Worm (Caenorhabditis elegans): ENCODE results near the gene mboa-2.

mboa-2 gene

DNA sequence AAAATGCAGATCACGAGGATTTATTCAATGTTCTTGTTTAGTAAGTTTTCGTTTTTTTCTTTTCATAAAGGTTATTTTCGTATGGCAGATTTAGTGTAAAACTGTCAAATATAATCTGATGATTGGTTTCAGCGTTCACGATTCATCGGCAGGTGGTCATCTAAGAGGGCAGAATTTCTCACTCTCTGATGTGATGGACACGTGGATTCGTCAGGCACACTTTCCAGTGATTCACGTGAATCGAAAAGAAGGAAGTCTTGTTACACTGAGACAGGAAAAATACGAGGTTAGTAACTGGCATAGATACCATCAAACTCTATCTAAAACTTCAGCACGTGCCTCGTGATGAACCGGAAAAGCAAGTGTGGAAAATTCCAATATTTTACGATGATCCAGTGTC is 27.6 kb downstream of the mboa-2 start:
- no peak for TF ChIP-seq unc-62 (GFP tag; optimal IDR thresholded peaks at IDR 0.05)

DNA sequence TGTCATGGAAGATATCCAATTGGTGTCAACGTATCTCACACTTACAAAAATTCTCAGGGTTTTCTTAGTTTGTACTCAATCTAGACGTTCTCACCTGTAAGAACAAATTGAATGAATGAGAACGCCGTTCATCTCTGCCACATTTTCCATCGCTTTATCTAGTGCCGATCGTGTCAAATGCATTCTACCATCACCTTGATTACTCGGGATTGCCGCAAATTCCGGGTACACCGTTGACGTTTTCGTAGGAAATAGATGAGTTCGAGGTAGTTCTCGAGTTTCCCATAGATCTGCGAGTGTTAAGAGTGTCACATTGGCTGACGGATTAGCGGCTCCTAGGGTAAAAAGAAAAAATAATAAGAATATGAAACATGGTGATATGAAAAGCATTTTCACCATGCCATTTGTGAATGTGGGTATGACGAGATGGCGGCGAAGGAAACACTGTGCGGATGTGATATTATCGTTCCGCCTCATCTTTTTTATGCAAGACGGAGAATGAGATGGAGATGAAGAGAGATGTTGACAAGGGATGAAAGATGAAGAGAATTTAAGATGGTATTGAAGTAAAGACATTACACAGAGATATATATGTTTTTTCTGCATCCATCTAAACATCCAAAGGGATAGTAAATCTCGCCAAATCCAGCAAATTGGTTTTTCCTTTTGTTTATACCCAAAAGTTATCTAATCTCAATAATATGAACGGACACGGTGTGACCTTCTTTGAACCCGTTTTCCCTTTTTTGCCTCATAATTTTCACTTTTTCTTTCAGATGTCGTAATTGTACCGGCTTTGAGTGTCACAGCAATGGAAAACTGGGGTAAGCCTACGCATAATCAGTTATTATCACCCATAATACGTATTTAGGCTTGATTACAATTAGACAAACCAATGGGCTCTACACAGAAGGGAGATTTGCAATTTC is 28.9 kb downstream of the mboa-2 start, which contains the start of gene lact-8:
Gene lact-8 (minus strand): TSS at position 445 of the 929 bp plus-strand sequence.
- no peak for TF ChIP-seq unc-62 (GFP tag; optimal IDR thresholded peaks at IDR 0.05)

DNA sequence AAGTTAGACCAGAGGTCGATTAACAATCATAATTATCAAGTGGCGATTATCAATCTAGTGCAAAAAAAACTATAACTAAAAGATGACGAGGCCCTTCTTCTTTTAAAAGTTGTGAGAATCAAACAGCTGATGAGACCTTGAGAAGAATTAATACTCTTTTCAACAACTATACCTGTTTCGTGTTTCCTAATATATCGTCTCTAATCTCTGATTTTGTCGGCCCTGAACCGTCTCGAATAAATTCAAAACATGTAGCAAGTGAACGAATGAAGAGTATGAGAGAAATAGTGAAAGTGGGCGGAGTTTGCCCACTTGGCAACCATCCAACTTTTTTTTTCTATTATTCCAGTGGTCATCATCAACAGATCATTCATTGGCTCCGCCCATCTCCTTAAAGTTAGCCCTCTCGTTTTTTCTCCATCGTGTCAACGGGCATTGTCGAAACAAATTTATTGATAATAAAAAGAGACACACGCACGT is 34.7 kb downstream of the mboa-2 start, which contains the start of gene Y42A5A.1:
Gene Y42A5A.1 (plus strand): TSS at position 430 of the 480 bp plus-strand sequence.
- TF ChIP-seq unc-62 (GFP tag; optimal IDR thresholded peaks at IDR 0.05): no peak

DNA sequence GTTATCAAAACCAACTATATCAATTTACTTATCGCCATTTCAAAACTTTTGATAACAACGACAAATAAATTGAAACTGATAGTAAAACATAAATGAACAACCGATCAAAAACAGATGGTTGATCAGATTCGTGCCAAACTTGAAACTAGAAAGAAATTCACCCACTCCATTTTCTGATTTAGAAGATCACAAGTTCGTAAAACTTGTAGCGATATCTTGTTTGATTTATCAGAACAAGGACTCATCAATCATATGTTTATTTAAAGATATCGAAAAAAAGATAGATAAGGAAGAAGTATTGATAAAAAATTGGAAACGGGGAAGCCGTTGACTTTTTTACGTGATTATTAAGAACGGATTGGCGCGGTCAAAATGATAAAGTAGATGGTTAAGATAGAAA is 35.2 kb downstream of the mboa-2 start:
- no peak for TF ChIP-seq unc-62 (GFP tag; optimal IDR thresholded peaks at IDR 0.05)

DNA sequence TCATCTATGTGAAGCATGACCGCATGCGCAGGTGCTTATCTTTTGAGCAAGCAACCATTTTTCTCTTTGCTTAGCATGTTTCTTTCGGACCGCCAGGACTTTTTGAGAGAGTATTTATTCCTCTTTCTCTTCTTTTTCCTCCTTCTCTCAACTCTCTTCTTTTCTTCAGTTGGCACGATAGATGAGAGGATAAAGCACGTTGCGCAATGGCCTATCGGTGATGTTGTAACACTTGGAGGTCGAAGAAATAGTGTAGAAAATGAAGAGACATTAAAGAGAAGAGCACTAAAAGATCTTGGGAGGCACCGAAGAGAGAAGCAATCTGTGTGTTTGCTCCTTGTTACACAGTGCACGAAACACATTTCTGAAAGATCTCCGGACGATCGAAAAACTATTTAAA is 38.6 kb downstream of the mboa-2 start:
- no peak for TF ChIP-seq unc-62 (GFP tag; optimal IDR thresholded peaks at IDR 0.05)

DNA sequence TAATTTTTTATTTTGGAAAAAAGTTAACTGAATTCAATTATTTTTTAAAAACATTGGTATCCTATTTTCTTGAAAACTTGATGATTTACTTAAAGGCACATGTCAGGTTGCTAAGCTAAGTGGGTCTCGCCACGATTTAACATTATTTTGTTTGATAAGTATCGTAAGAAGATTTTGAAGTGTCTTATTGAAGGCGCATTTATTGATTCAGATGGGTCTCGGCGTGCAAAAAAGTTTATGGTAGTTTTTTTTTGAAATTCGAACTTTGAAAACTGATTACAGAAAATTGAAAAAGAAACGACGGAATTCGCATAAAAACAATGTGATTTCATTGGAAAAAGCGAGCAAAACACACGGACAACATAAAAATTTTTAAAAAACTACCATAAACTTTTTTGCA is 39.3 kb downstream of the mboa-2 start:
- no peak for TF ChIP-seq unc-62 (GFP tag; optimal IDR thresholded peaks at IDR 0.05)

DNA sequence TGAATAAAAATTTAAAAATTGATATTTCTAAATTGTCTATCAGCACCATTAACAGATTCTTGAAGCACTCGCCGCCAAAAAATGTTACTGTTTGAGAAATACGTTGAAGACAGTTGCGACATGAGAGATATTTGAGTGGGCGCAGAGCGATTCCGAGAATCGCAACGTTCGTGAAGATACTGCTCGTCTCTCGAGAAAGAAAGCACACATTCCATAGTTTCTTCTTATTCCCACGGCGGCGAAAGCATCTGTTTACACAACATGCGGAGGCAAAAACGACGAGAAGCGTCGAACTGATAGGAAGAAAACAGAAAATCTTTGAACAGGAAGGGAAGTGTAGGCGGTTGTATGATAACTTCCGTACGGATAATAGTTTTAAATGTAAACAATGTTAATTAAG is 39.8 kb downstream of the mboa-2 start:
- no peak for TF ChIP-seq unc-62 (GFP tag; optimal IDR thresholded peaks at IDR 0.05)

DNA sequence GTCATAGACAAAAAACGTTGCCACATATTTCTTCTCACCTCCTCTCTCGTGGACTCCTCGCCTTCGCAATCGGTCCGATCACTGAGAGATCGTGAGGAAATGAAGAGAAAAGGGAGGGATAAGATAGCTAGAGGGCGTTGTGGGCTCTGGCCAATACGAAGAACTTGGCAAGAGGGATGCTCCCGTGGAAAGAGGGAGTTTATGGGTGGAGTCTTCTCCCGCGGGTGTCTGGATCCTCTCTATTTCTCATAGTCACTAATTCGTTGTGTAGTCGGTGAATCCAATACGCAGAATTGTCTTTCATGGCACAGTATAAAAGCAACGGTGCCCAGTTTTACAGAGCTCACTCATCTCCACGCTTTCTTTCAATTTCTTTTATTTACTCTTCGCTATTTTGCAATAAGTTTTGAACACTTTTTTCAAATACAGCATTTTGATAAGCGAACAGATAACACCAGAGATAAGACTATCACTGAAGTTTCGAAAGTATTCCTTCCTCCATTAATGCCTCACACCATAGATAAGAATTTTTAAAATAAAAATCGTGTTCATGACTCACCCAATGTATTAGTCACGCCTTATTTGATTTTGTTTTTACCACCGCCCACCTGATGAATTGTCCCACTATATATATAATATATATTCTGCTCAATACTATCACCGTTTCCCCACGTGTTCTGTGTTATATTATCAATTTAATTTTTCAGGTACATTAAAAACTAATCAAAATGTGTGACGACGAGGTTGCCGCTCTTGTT is 41.8 kb downstream of the mboa-2 start, which contains the start of gene act-1:
Gene act-1 (plus strand): TSS at position 708 of the 758 bp plus-strand sequence.
- no peak for TF ChIP-seq unc-62 (GFP tag; optimal IDR thresholded peaks at IDR 0.05)

DNA sequence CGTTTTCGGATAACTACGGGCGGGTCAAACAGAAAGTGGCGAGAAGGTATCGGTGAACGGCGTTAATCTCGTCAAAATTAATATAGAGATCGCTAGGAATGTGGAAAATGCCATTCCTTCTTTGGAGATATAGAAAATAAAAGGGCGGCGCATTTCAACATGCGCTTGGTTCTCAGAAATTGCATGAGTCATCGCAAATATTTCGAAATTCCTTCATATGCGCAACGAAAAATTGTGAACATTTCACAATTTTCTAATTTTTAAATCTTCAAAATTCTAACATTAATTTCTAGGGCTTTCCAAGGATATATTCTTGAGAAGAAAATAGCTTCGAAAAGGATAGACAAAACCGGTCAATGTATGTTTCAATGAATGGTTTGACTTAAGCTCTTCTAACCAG is 43.4 kb downstream of the mboa-2 start:
- TF ChIP-seq unc-62 (GFP tag; optimal IDR thresholded peaks at IDR 0.05): no peak

DNA sequence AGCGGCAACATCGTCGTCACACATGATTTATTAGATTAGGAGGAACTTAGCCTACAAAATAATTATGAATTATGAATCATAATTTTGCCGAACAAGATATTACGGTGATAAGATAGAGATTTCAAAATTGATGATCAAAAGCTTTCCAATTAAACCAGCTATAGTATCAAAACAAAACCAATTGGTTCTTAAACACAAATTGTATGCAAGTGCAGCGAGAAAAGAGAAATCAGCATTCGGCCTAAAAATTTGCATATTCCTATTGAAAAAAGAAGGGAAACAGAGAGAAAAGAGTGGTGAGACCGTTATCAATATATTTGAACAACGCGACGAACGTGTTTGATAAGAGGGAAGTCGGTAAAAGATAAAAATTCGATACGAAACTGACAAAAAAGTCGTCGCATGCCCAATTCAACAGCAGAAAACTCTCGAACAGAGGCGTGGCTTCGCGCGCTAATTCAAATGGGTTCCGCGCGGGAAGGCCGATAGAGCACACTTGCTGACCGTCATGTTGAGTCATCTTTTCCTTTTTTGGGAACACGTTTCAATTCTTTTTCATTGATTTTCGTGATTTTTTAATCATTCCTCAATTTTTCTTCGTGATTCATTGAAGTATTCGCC is 44.1 kb downstream of the mboa-2 start, which contains the start of gene act-2:
Gene act-2 (minus strand): TSS at position 51 of the 621 bp plus-strand sequence.
- no peak for TF ChIP-seq unc-62 (GFP tag; optimal IDR thresholded peaks at IDR 0.05)

DNA sequence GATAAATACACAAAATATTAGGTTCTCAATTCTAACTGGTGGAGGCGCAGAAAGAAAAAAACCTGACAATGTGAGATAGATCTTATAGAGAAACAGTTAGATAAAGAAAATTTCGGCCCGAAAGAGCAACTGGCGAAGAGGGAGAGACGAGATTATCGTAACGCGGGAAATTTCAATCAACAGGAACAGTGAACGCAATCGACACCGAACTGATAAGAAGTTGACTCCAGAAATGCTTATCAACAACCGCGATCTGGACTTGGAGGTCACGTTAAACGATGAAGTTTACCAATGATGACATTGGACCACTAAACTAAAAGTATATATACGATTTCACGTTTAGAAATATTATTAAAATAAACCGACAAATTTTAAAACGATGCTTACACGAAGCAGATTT is 45.9 kb downstream of the mboa-2 start:
- TF ChIP-seq unc-62 (GFP tag; optimal IDR thresholded peaks at IDR 0.05): no peak

DNA sequence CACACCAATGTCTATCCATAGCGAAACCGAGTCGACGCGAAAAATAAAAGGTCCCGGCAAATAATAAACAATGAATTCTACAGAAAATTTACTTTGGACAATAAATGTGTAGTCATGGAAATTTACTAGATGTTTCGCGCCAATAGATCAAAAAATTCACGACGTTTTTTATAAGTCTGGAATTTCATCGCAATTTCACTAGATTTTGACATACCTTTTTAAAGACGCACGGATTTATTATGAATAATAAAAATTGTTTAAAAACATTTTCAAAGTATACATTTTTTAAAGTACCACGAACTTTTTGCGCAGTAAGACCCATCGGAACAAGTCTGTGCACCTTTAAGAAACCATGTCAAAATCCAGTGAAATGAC is 46.3 kb downstream of the mboa-2 start:
- no peak for TF ChIP-seq unc-62 (GFP tag; optimal IDR thresholded peaks at IDR 0.05)

DNA sequence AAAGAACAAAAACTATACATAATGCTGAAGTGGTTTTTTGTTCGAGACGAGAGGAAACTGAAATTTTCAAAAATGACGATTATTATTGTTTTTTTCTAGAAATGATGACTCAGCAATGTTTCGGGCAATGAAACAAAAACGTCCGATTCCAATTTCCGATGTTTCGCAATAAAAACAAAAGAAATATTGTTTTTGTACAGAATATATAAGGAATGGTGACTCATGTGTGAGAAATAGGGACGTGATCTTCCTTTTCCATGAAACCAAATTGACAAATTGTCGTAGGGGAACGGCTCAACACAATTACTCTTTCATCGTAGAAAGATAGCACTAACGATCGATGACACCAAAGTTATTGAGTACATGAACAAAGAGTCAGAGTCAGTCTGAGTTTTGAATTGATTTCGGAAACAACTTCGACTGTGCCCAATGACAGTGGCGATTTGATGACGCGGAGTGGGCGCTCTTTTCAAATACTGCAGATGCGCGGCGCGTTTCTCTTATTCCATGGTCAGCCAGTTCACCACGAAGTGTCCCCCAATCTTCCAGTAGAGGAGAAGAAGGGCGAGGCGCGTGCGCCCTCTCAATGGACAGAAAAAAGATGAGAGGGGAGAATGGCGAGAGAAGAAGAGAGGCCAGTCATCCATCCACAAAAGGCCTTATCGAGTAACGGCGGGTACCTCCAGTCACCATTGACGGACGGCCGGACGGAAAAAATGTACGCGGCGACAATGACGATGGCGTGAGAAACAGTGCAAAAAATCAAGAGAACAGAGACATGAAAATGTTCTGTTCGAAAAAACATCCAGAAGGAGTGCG is 46.9 kb downstream of the mboa-2 start:
- TF ChIP-seq unc-62 (GFP tag; optimal IDR thresholded peaks at IDR 0.05): no peak

DNA sequence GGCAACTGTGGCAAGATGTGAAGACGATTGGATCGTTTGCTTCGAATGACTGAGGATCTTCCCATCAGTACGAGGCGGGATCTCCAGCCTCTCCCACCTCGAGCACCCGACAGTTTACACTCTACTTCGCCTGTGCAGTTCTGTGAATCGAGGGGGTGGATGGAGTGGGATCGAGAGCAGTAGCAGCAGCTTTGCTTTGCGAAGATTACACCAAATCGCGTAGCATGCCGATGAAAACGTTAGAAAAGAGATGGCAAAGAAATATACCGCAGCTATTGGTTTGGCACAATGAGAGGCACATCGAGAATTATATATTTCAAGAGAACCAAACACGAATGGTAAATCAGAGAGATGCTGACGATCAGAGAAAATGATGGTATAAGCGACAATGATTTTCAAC is 47.8 kb downstream of the mboa-2 start, which contains the start of gene act-3:
Gene act-3 (minus strand): TSS at position 51 of the 400 bp plus-strand sequence.
- TF ChIP-seq unc-62 (GFP tag; optimal IDR thresholded peaks at IDR 0.05): no peak

DNA sequence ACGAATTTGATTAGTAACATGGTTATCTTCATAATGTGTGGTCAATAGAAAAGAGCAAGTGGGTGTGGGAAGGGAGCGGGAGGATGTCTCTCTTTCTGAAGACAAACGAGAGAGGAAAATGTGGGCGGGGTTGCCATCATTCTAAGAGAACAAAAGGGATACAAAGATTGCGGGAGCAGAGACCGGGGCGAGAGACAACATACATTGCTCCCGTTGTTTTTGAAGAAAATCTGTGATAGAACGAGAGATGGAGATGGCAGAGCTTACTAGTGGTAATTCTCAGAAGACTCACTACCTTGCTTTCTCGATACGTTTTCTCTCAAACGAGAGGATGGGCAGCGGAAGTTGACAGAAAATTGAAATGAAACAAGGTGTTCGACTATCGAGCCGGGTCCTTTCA is 48.9 kb downstream of the mboa-2 start:
- no peak for TF ChIP-seq unc-62 (GFP tag; optimal IDR thresholded peaks at IDR 0.05)

All from whole organism, dauer.